Worm (Caenorhabditis elegans) whole organism, dauer: Measurements from ENCODE around the gene F59C12.3.

Experiments
- unc-62 ChIP-seq: sonication (generic microtip); optimal IDR thresholded peaks from 2 replicates; lab custom pipeline; 2017; ENCODE audit warnings: missing biosample characterization, missing genetic modification reagents, missing genetic modification characterization

F59C12.3 gene

ce11 chrX:16553845-16554426 is 55.4 kb downstream of the F59C12.3 start, which contains the start of gene K08B5.2:
K08B5.2 (minus strand) TSS chrX:16553887.
- no peak for TF ChIP-seq unc-62
